Worm (Caenorhabditis elegans) whole organism, L1 larva: Measurements from ENCODE around the gene F59A1.15.

Experiments
- C16A3.4 ChIP-seq: fragments of 150-350 bp; optimal IDR thresholded peaks from 2 replicates; lab custom pipeline; 2014; ENCODE audit warnings: missing biosample characterization, missing genetic modification characterization
- C34B4.2 ChIP-seq: sonication (generic microtip); optimal IDR thresholded peaks from 2 replicates; lab custom pipeline; 2017; ENCODE audit warnings: mild to moderate bottlenecking, missing genetic modification characterization, missing compliant biosample characterization
- F16B12.6 ChIP-seq: fragments of 150-350 bp; optimal IDR thresholded peaks from 2 replicates; lab custom pipeline; 2014; ENCODE audit warnings: missing biosample characterization, missing genetic modification characterization
- Y116A8C.19 ChIP-seq: sonication (generic microtip); optimal IDR thresholded peaks from 2 replicates; lab custom pipeline; 2016; ENCODE audit warnings: missing compliant biosample characterization, missing genetic modification characterization, borderline replicate concordance
- aly-2 ChIP-seq: fragments of 150-350 bp; optimal IDR thresholded peaks from 2 replicates; lab custom pipeline; 2014; ENCODE audit warnings: missing biosample characterization, missing genetic modification characterization
- ces-1 ChIP-seq: fragments of 150-350 bp; optimal IDR thresholded peaks from 2 replicates; lab custom pipeline; 2014; ENCODE audit warnings: missing biosample characterization, missing genetic modification reagents, missing genetic modification characterization
- dpl-1 ChIP-seq, 3 experiments: fragments of 150-350 bp in 2 of 3; sonication (generic microtip) in 1 of 3; optimal IDR thresholded peaks; 2 replicates each; lab custom pipeline; 2014 to 2017; ENCODE audit warnings: missing biosample characterization in 3 of 3, missing genetic modification characterization in 3 of 3, missing genetic modification reagents in 3 of 3
- dsc-1 ChIP-seq: sonication (generic microtip); optimal IDR thresholded peaks from 2 replicates; lab custom pipeline; 2016; ENCODE audit warnings: mild to moderate bottlenecking, missing genetic modification characterization, missing compliant biosample characterization
- efl-1 ChIP-seq, 4 experiments: fragments of 150-350 bp; optimal IDR thresholded peaks in 3 of 4; peaks in 1 of 4; 1 replicate in 1 of 4; 2 replicates in 3 of 4; lab custom pipeline; 2014; ENCODE audit warnings: missing biosample characterization in 2 of 4, missing genetic modification characterization in 2 of 4, missing genetic modification reagents in 2 of 4
- efl-3 ChIP-seq: fragments of 200-800 bp; sonication (Bioruptor generic); optimal IDR thresholded peaks from 2 replicates; lab custom pipeline; 2018; ENCODE audit warnings: mild to moderate bottlenecking, missing genetic modification characterization, missing compliant biosample characterization
- fkh-10 ChIP-seq: sonication (generic microtip); optimal IDR thresholded peaks from 2 replicates; lab custom pipeline; 2017; ENCODE audit warnings: missing biosample characterization, missing genetic modification reagents, missing genetic modification characterization
- fkh-4 ChIP-seq: sonication (generic microtip); optimal IDR thresholded peaks from 2 replicates; lab custom pipeline; 2016; ENCODE audit warnings: missing compliant biosample characterization, missing genetic modification characterization, borderline replicate concordance
- fos-1 ChIP-seq: fragments of 150-350 bp; optimal IDR thresholded peaks from 2 replicates; lab custom pipeline; 2014; ENCODE audit warnings: missing biosample characterization, missing genetic modification characterization
- grh-1 ChIP-seq: fragments of 200-800 bp; sonication (Bioruptor generic); IDR thresholded peaks from 2 replicates; pipeline ENCODE4 v1.3.6; 2022; ENCODE audit warnings: missing genetic modification reagents, missing genetic modification characterization, missing compliant biosample characterization
- hlh-17 ChIP-seq: fragments of 200-800 bp; sonication (Bioruptor generic); optimal IDR thresholded peaks from 2 replicates; lab custom pipeline; 2018; ENCODE audit warnings: missing genetic modification characterization, mild to moderate bottlenecking, missing compliant biosample characterization, moderate library complexity, borderline replicate concordance
- hpl-2 ChIP-seq: fragments of 150-350 bp; optimal IDR thresholded peaks from 2 replicates; lab custom pipeline; 2014; ENCODE audit warnings: missing biosample characterization, missing genetic modification reagents, missing genetic modification characterization
- irx-1 ChIP-seq: sonication (generic microtip); optimal IDR thresholded peaks from 2 replicates; lab custom pipeline; 2016; ENCODE audit warnings: missing genetic modification characterization, missing compliant biosample characterization
- lin-13 ChIP-seq: fragments of 150-350 bp; optimal IDR thresholded peaks from 2 replicates; lab custom pipeline; 2014; ENCODE audit warnings: missing biosample characterization, missing genetic modification reagents, missing genetic modification characterization
- lin-35 ChIP-seq, 2 experiments: fragments of 150-350 bp; optimal IDR thresholded peaks; 2 replicates each; lab custom pipeline; 2014; ENCODE audit warnings: missing biosample characterization in 2 of 2, missing genetic modification characterization in 2 of 2, missing genetic modification reagents in 2 of 2
- lir-3 ChIP-seq: sonication (generic microtip); optimal IDR thresholded peaks from 2 replicates; lab custom pipeline; 2016; ENCODE audit warnings: mild to moderate bottlenecking, missing genetic modification characterization, moderate library complexity, missing compliant biosample characterization; ENCODE audit not compliant: poor library complexity
- mdl-1 ChIP-seq, 2 experiments: fragments of 150-350 bp; optimal IDR thresholded peaks; 2 replicates each; lab custom pipeline; 2014 to 2017; ENCODE audit warnings: missing biosample characterization in 2 of 2, missing genetic modification characterization in 2 of 2, inconsistent platforms in 1 of 2
- nhr-20 ChIP-seq: sonication (generic microtip); optimal IDR thresholded peaks from 2 replicates; lab custom pipeline; 2016; ENCODE audit warnings: mild to moderate bottlenecking, missing genetic modification characterization, missing compliant biosample characterization
- nhr-77 ChIP-seq: fragments of 150-350 bp; optimal IDR thresholded peaks from 2 replicates; lab custom pipeline; 2014; ENCODE audit warnings: missing biosample characterization, missing genetic modification characterization
- nhr-84 ChIP-seq: sonication (generic microtip); optimal IDR thresholded peaks from 2 replicates; lab custom pipeline; 2017; ENCODE audit warnings: missing biosample characterization, missing genetic modification characterization
- pag-3 ChIP-seq: sonication (generic microtip); optimal IDR thresholded peaks from 2 replicates; lab custom pipeline; 2017; ENCODE audit warnings: missing genetic modification characterization, mild to moderate bottlenecking, missing compliant biosample characterization, antibody characterized with exemption, borderline replicate concordance; ENCODE audit not compliant: insufficient read depth
- pax-3 ChIP-seq: fragments of 200-800 bp; sonication (Bioruptor generic); optimal IDR thresholded peaks from 2 replicates; lab custom pipeline; 2018; ENCODE audit warnings: mild to moderate bottlenecking, missing genetic modification characterization, moderate library complexity, missing compliant biosample characterization
- snpc-4 ChIP-seq: fragments of 150-350 bp; optimal IDR thresholded peaks from 2 replicates; lab custom pipeline; 2014; ENCODE audit warnings: missing biosample characterization, missing genetic modification characterization
- snu-23 ChIP-seq: sonication (generic microtip); optimal IDR thresholded peaks from 2 replicates; lab custom pipeline; 2016; ENCODE audit warnings: missing genetic modification characterization, missing compliant biosample characterization
- sptf-1 ChIP-seq: fragments of 150-350 bp; optimal IDR thresholded peaks from 2 replicates; lab custom pipeline; 2014; ENCODE audit warnings: missing biosample characterization, missing genetic modification characterization
- sup-37 ChIP-seq: fragments of 200-800 bp; sonication (Bioruptor generic); optimal IDR thresholded peaks from 2 replicates; lab custom pipeline; 2018; ENCODE audit warnings: mild to moderate bottlenecking, missing genetic modification characterization, missing compliant biosample characterization
- unc-62 ChIP-seq: fragments of 150-350 bp; optimal IDR thresholded peaks from 2 replicates; lab custom pipeline; 2014; ENCODE audit warnings: missing biosample characterization, missing genetic modification reagents, missing genetic modification characterization
- unc-98 ChIP-seq: fragments of 200-800 bp; sonication (Bioruptor generic); IDR thresholded peaks from 2 replicates; pipeline ENCODE4 v1.3.6; 2022; ENCODE audit warnings: missing genetic modification characterization, missing compliant biosample characterization
- xbp-1 ChIP-seq: sonication (generic microtip); optimal IDR thresholded peaks from 2 replicates; lab custom pipeline; 2016; ENCODE audit warnings: missing genetic modification characterization, missing compliant biosample characterization
- ztf-11 ChIP-seq, 2 experiments: sonication (generic microtip); optimal IDR thresholded peaks; 2 replicates each; lab custom pipeline; 2016 to 2017; ENCODE audit warnings: missing genetic modification characterization in 2 of 2, missing biosample characterization in 1 of 2, missing compliant biosample characterization in 1 of 2
- ztf-4 ChIP-seq: fragments of 150-350 bp; optimal IDR thresholded peaks from 2 replicates; lab custom pipeline; 2014; ENCODE audit warnings: missing biosample characterization, missing genetic modification characterization

F59A1.15 gene

DNA sequence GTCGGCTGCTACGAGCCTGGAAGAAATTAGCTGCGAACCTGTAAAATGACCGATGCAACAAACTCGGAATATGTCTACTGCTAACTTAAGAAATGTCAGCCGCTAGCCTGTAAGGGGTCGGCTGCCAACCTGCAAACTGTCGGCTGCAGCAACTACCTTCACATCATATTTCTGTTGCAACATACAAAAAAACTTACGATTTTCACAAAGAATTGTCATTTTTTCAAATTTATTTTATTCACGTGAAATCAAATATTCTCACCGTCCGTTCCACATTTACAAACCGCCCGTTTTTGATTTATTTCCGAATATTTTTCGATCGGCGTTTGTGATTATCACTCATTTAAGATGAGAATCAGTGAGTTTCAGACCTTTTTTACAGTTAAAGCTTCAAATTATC lies 16.0 kb upstream of the F59A1.15 start, which contains the start of gene Y26G10.6:
Gene Y26G10.6, plus strand, starts transcription at position 301 of the 400 bp plus-strand sequence.
- TF ChIP-seq nhr-84 (tag; lab: Kevin White, UChicago), result no peak
- no peak for TF ChIP-seq sptf-1 (tag; lab: Kevin White, UChicago)
- no peak for TF ChIP-seq mdl-1 (tag; optimal IDR thresholded peaks at IDR 0.05; lab: Kevin White, UChicago)
- TF ChIP-seq ztf-11 (tag; optimal IDR thresholded peaks at IDR 0.05; lab: Kevin White, UChicago), result no peak
- no peak for TF ChIP-seq lin-35 (GFP tag; optimal IDR thresholded peaks at IDR 0.05; lab: Kevin White, UChicago)
- no peak for TF ChIP-seq aly-2

DNA sequence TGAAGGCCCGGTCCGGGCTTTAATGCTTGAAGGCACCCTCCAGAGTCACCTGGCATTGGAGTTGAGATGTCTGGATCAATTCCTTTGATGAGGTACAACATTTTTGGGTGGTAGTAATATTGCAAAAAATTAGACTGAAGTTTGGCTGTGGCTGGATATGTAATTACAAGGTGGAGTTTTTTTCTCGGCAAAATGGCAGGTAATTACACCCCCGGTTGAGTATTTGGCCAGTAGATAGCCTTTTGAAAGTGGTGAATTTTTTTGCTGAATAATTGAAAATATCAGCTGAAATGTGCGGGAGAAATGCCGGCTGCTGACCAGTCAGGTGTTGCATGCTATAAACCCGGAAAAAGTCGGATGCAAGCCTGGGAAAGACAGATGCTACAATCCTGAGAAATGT lies 15.4 kb upstream of the F59A1.15 start, which contains the start of gene Y26G10.4:
Gene Y26G10.4, minus strand, starts transcription at position 101 of the 400 bp plus-strand sequence.
- TF ChIP-seq sptf-1 (tag; lab: Kevin White, UChicago) (no peak), ces-1 (GFP tag; lab: Kevin White, UChicago) (no peak), ztf-4 (tag; lab: Kevin White, UChicago) (no peak), lir-3 (tag; lab: Kevin White, UChicago) (no peak), Y116A8C.19 (no peak), xbp-1 (tag; lab: Kevin White, UChicago) (no peak), grh-1 (no peak), fos-1 (tag; lab: Kevin White, UChicago) (no peak), fkh-10 (GFP tag; lab: Kevin White, UChicago) (no peak), F16B12.6 (tag; lab: Kevin White, UChicago) (no peak), nhr-77 (tag; lab: Kevin White, UChicago) (no peak), sup-37 (GFP tag; lab: Kevin White, UChicago) (no peak), lin-35 (GFP tag; optimal IDR thresholded peaks at IDR 0.05; lab: Kevin White, UChicago) (no peak), nhr-20 (tag; lab: Kevin White, UChicago) (no peak), unc-98 (GFP tag; lab: Robert Waterston, UW) (no peak), snu-23 (GFP tag; lab: Kevin White, UChicago) (no peak), fkh-4 (tag; lab: Kevin White, UChicago) (no peak), C34B4.2 (tag; lab: Kevin White, UChicago) (no peak)

DNA sequence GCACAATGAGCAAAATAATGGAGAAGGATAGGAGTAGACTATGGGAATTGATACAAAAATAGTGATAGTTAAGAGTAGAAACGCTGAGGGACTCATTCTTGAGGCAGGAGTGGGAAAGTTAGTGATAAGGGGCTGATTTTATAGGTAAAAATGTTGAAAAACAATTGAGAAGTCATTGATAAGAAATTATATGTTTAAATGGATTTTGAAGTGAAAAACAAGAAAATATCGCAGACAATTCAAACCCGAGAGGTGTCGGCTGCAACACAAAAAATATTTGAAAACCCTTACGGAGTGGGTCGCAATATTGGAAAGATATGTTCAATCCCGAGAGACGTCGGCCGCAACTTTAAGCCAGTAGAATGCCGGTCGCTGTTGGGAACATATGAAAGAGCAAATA lies 13.1 kb upstream of the F59A1.15 start, which contains the start of gene spp-29:
Gene spp-29, minus strand, starts transcription at position 101 of the 400 bp plus-strand sequence.
- TF ChIP-seq efl-1 (optimal IDR thresholded peaks at IDR 0.05; lab: Kevin White, UChicago), result no peak
- TF ChIP-seq efl-1 (GFP tag; optimal IDR thresholded peaks at IDR 0.05 in 1 of 2; lab: Kevin White, UChicago), result no peak
- no peak for TF ChIP-seq lin-13 (GFP tag; lab: Kevin White, UChicago)
- no peak for TF ChIP-seq fos-1 (tag; lab: Kevin White, UChicago)
- no peak for TF ChIP-seq lir-3 (tag; lab: Kevin White, UChicago)
- TF ChIP-seq hpl-2 (GFP tag; lab: Kevin White, UChicago), result no peak
- no peak for TF ChIP-seq dsc-1 (tag; lab: Kevin White, UChicago)
- TF ChIP-seq C34B4.2 (tag; lab: Kevin White, UChicago), result no peak
- TF ChIP-seq fkh-4 (tag; lab: Kevin White, UChicago), result no peak
- no peak for TF ChIP-seq dpl-1 (GFP tag; optimal IDR thresholded peaks at IDR 0.05; lab: Kevin White, UChicago)
- no peak for TF ChIP-seq efl-3 (GFP tag; lab: Kevin White, UChicago)
- TF ChIP-seq aly-2, result no peak
- TF ChIP-seq snpc-4 (tag; lab: Kevin White, UChicago), result no peak
- TF ChIP-seq C16A3.4, result no peak
- TF ChIP-seq unc-62 (GFP tag; lab: Kevin White, UChicago), result no peak
- TF ChIP-seq snu-23 (GFP tag; lab: Kevin White, UChicago), result no peak
- no peak for TF ChIP-seq pax-3
- no peak for TF ChIP-seq irx-1 (tag; lab: Kevin White, UChicago)
- no peak for TF ChIP-seq pag-3
- TF ChIP-seq hlh-17 (GFP tag; lab: Kevin White, UChicago), result no peak
- TF ChIP-seq, all 84 proteins: peak for 0
